Fruit fly (Drosophila melanogaster) S2 (cell line): ENCODE results near the gene Atg6.

Experiments
- CG8478 ChIP-seq: fragments of >200 bp; optimal IDR thresholded peaks from 2 replicates; lab custom pipeline; 2018
- CTCF ChIP-seq, 2 experiments: fragments of >200 bp; optimal IDR thresholded peaks; 2 replicates each; lab custom pipeline; 2018

DNA sequence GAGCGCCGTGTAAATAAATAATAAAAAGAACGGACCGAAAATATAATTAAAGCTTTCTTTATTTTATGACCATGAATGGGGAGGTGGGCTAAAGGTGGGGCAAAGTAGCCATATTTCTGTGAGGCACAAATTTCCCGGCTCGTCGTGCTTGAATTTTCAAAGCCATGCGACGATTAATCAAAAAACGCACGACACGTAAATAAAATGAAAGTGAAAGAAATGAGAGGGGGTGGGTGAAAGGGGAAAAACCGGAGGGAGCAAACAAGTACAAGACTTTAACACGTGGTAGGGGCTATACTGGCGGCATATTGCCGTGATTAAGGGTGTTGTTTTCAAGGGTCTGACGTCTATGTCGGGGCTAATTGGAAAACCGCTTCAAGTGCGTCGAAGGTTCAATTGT is 49.4 kb downstream of the Atg6 start:
- TF ChIP-seq CG8478 (no peak), CTCF (optimal IDR thresholded peaks at IDR 0.05; lab: Kevin White, UChicago) (no peak)
